Worm (Caenorhabditis elegans) whole organism, midembryonic: ENCODE measurements around the gene F43D2.3.

Source experiments
- T22C8.4 ChIP-seq: fragments of 200-800 bp; sonication (Bioruptor generic); IDR thresholded peaks from 2 replicates; pipeline ENCODE4 v1.3.6; 2022; ENCODE audit warnings: missing genetic modification characterization, missing compliant biosample characterization
- cog-1 ChIP-seq: sonication (generic microtip); optimal IDR thresholded peaks from 2 replicates; lab custom pipeline; 2016; ENCODE audit warnings: missing genetic modification characterization, missing compliant biosample characterization
- flt-1 ChIP-seq: fragments of 200-800 bp; sonication (Bioruptor generic); IDR thresholded peaks from 2 replicates; pipeline ENCODE4 v1.3.6; 2022; ENCODE audit warnings: missing genetic modification characterization, missing compliant biosample characterization
- klf-2 ChIP-seq: fragments of 200-800 bp; sonication (Bioruptor generic); conservative IDR thresholded peaks from 2 replicates; pipeline ENCODE4 v1.3.6; 2022; ENCODE audit warnings: missing genetic modification reagents, missing genetic modification characterization, missing compliant biosample characterization
- med-1 ChIP-seq: sonication (generic microtip); optimal IDR thresholded peaks from 2 replicates; lab custom pipeline; 2017; ENCODE audit warnings: missing genetic modification characterization, mild to moderate bottlenecking, missing compliant biosample characterization, antibody characterized with exemption, missing genetic modification reagents; ENCODE audit not compliant: insufficient read depth
- ref-1 ChIP-seq: fragments of 200-800 bp; sonication (Bioruptor generic); conservative IDR thresholded peaks from 2 replicates; pipeline ENCODE4 v1.3.6; 2022; ENCODE audit warnings: missing genetic modification reagents, missing genetic modification characterization, missing compliant biosample characterization
- tab-1 ChIP-seq: fragments of 200-800 bp; sonication (Bioruptor generic); IDR thresholded peaks from 2 replicates; pipeline ENCODE4 v1.3.6; 2022; ENCODE audit warnings: missing genetic modification characterization, missing compliant biosample characterization
- ztf-23 ChIP-seq: fragments of 200-800 bp; sonication (Bioruptor generic); IDR thresholded peaks from 2 replicates; pipeline ENCODE4 v1.3.6; 2022; ENCODE audit warnings: missing genetic modification reagents, missing genetic modification characterization, missing compliant biosample characterization
- ztf-29 ChIP-seq: fragments of 200-800 bp; sonication (Bioruptor generic); IDR thresholded peaks from 2 replicates; pipeline ENCODE4 v1.3.6; 2022; ENCODE audit warnings: missing genetic modification reagents, missing genetic modification characterization, missing compliant biosample characterization

The F43D2.3 gene

ce11 chrV:14609643-14610042, 22.0 kb upstream of the F43D2.3 start, which contains the start of gene R11H6.4:
TSS of gene R11H6.4 (plus strand) at chrV:14609943.
- TF ChIP-seq ztf-29 = no peak
- TF ChIP-seq cog-1 = no peak
- no peak for TF ChIP-seq klf-2 (GFP tag; lab: Robert Waterston, UW)
- TF ChIP-seq med-1 (GFP tag; lab: Kevin White, UChicago) = no peak
- no peak for TF ChIP-seq ref-1 (GFP tag; lab: Robert Waterston, UW)
- TF ChIP-seq flt-1 (GFP tag; lab: Robert Waterston, UW) = no peak
- no peak for TF ChIP-seq T22C8.4 (GFP tag; lab: Robert Waterston, UW)
- TF ChIP-seq ztf-23 (GFP tag; lab: Robert Waterston, UW) = no peak
- no peak for TF ChIP-seq tab-1 (GFP tag; lab: Robert Waterston, UW)

- TF ChIP-seq T22C8.4 (GFP tag; lab: Robert Waterston, UW) = no peak
- TF ChIP-seq klf-2 (GFP tag; lab: Robert Waterston, UW) = no peak
- no peak for TF ChIP-seq ztf-23 (GFP tag; lab: Robert Waterston, UW)
- TF ChIP-seq med-1 (GFP tag; lab: Kevin White, UChicago) = no peak
- TF ChIP-seq cog-1 = no peak
- TF ChIP-seq ztf-29 = no peak
- no peak for TF ChIP-seq ref-1 (GFP tag; lab: Robert Waterston, UW)
- TF ChIP-seq flt-1 (GFP tag; lab: Robert Waterston, UW) = no peak
- TF ChIP-seq tab-1 (GFP tag; lab: Robert Waterston, UW) = no peak
These were observed 20.9 kb upstream of the F43D2.3 start for ce11 chrV:14610781-14611180.

- TF ChIP-seq tab-1 (GFP tag; lab: Robert Waterston, UW) (no peak), ztf-29 (no peak), klf-2 (GFP tag; lab: Robert Waterston, UW) (no peak), T22C8.4 (GFP tag; lab: Robert Waterston, UW) (no peak), flt-1 (GFP tag; lab: Robert Waterston, UW) (no peak), cog-1 (no peak), ref-1 (GFP tag; lab: Robert Waterston, UW) (no peak), ztf-23 (GFP tag; lab: Robert Waterston, UW) (no peak), med-1 (GFP tag; lab: Kevin White, UChicago) (no peak)
These were observed 19.5 kb upstream of the F43D2.3 start, which contains the start of the genes R11H6.5 and ccnk-1 for ce11 chrV:14612168-14612567. TSS of gene R11H6.5 (minus strand) at chrV:14612222. TSS of gene ccnk-1 (plus strand) at chrV:14612548.

- no peak for TF ChIP-seq ztf-29
These were observed 17.2 kb upstream of the F43D2.3 start for ce11 chrV:14614454-14614853.

ce11 chrV:14615671-14616070, 16.0 kb upstream of the F43D2.3 start:
- TF ChIP-seq klf-2 (GFP tag; lab: Robert Waterston, UW) (no peak), flt-1 (GFP tag; lab: Robert Waterston, UW) (no peak), T22C8.4 (GFP tag; lab: Robert Waterston, UW) (no peak), ztf-23 (GFP tag; lab: Robert Waterston, UW) (no peak), med-1 (GFP tag; lab: Kevin White, UChicago) (no peak), tab-1 (GFP tag; lab: Robert Waterston, UW) (no peak)

ce11 chrV:14617711-14618110, 14.0 kb upstream of the F43D2.3 start:
- TF ChIP-seq flt-1 (GFP tag; lab: Robert Waterston, UW) (no peak), tab-1 (GFP tag; lab: Robert Waterston, UW) (no peak), med-1 (GFP tag; lab: Kevin White, UChicago) (no peak), ref-1 (GFP tag; lab: Robert Waterston, UW) (no peak), T22C8.4 (GFP tag; lab: Robert Waterston, UW) (no peak), ztf-23 (GFP tag; lab: Robert Waterston, UW) (no peak), cog-1 (no peak), ztf-29 (no peak), klf-2 (GFP tag; lab: Robert Waterston, UW) (no peak)

- TF ChIP-seq cog-1 (no peak), flt-1 (GFP tag; lab: Robert Waterston, UW) (no peak), ztf-23 (GFP tag; lab: Robert Waterston, UW) (no peak), klf-2 (GFP tag; lab: Robert Waterston, UW) (no peak), med-1 (GFP tag; lab: Kevin White, UChicago) (no peak), tab-1 (GFP tag; lab: Robert Waterston, UW) (no peak), ref-1 (GFP tag; lab: Robert Waterston, UW) (no peak), ztf-29 (no peak), T22C8.4 (GFP tag; lab: Robert Waterston, UW) (no peak)
These were observed 11.4 kb upstream of the F43D2.3 start for ce11 chrV:14620311-14620710.

- no peak for TF ChIP-seq med-1 (GFP tag; lab: Kevin White, UChicago)
- TF ChIP-seq ztf-29 = no peak
- no peak for TF ChIP-seq tab-1 (GFP tag; lab: Robert Waterston, UW)
These were observed 10.9 kb upstream of the F43D2.3 start, which contains the start of gene hot-1 for ce11 chrV:14620835-14621234. TSS of gene hot-1 (plus strand) at chrV:14621135.

ce11 chrV:14625662-14626061, 6.0 kb upstream of the F43D2.3 start:
- no peak for TF ChIP-seq tab-1 (GFP tag; lab: Robert Waterston, UW)
- no peak for TF ChIP-seq T22C8.4 (GFP tag; lab: Robert Waterston, UW)
- no peak for TF ChIP-seq ztf-29
- TF ChIP-seq ztf-23 (GFP tag; lab: Robert Waterston, UW) = no peak
- TF ChIP-seq klf-2 (GFP tag; lab: Robert Waterston, UW) = no peak
- TF ChIP-seq ref-1 (GFP tag; lab: Robert Waterston, UW) = no peak
- TF ChIP-seq med-1 (GFP tag; lab: Kevin White, UChicago) = no peak
- TF ChIP-seq cog-1 = no peak
- no peak for TF ChIP-seq flt-1 (GFP tag; lab: Robert Waterston, UW)

ce11 chrV:14633319-14633718, 1.6 kb downstream of the F43D2.3 start:
- TF ChIP-seq ref-1 (GFP tag; lab: Robert Waterston, UW) = no peak
- TF ChIP-seq ztf-29 = no peak
- no peak for TF ChIP-seq ztf-23 (GFP tag; lab: Robert Waterston, UW)
- TF ChIP-seq med-1 (GFP tag; lab: Kevin White, UChicago) = no peak
- no peak for TF ChIP-seq tab-1 (GFP tag; lab: Robert Waterston, UW)
- no peak for TF ChIP-seq T22C8.4 (GFP tag; lab: Robert Waterston, UW)
- TF ChIP-seq flt-1 (GFP tag; lab: Robert Waterston, UW) = no peak
